Worm (Caenorhabditis elegans): ENCODE results near the gene lips-11.

DNA sequence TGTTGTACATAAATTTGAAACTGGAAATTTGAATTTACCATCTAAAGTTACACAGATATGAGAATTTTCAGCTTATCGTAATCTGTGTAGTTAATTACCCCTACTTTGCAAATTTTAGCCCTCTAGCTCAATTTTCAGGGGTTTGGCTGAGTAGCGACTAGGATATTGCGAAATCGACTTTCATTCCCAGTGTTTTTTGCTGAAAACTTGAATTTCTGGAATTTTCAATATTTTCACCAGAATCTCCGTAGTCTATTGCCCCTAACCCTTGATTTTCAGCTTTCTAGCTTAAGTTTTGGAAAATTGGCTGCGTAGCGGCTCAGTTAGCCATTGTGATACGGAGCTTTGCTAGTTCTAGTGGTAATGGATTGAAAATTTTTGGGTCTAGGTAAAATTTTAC, 46.3 kb upstream of the lips-11 start:
- no peak for TF ChIP-seq nhr-12 (tag; optimal IDR thresholded peaks at IDR 0.05)
- TF ChIP-seq lin-39 (tag; optimal IDR thresholded peaks at IDR 0.05), result no peak
- TF ChIP-seq jun-1 (tag; optimal IDR thresholded peaks at IDR 0.05), result no peak
- TF ChIP-seq rnt-1 (tag; optimal IDR thresholded peaks at IDR 0.05), result no peak
- no peak for TF ChIP-seq efl-1 (optimal IDR thresholded peaks at IDR 0.05)
- TF ChIP-seq efl-1 (GFP tag; optimal IDR thresholded peaks at IDR 0.05 in 1 of 2), result peak in 1 of 2 experiments; percentile 15

Data from whole organism, L1 larva.